Fruit fly (Drosophila melanogaster) whole organism, embryonic: ENCODE results near the gene Vm26Ac.

Source experiments
- Atf-2 ChIP-seq: fragments of 200-800 bp; sonication (Bioruptor generic); optimal IDR thresholded peaks from 2 replicates; lab custom pipeline; 2016; ENCODE audit warnings: missing biosample characterization, missing genetic modification characterization
- CG10209 ChIP-seq: fragments of 200-800 bp; sonication (Bioruptor generic); optimal IDR thresholded peaks from 3 replicates; lab custom pipeline; 2017; ENCODE audit warnings: missing biosample characterization, mild to moderate bottlenecking, missing genetic modification characterization, missing genetic modification reagents
- CG10366 ChIP-seq: fragments of 200-800 bp; sonication (Bioruptor generic); IDR thresholded peaks from 2 replicates; pipeline ENCODE4 v1.3.6; 2022; ENCODE audit warnings: missing biosample characterization, missing genetic modification characterization
- CG11398 ChIP-seq: fragments of 200-800 bp; sonication (Bioruptor generic); optimal IDR thresholded peaks from 2 replicates; lab custom pipeline; 2016; ENCODE audit warnings: missing biosample characterization, missing genetic modification characterization
- CG12104 ChIP-seq: fragments of 200-800 bp; sonication (Bioruptor generic); optimal IDR thresholded peaks from 3 replicates; lab custom pipeline; 2016; ENCODE audit warnings: missing biosample characterization, missing genetic modification characterization
- CG12299 ChIP-seq: fragments of 200-800 bp; sonication (Bioruptor generic); optimal IDR thresholded peaks from 2 replicates; lab custom pipeline; 2018; ENCODE audit warnings: missing biosample characterization, mild to moderate bottlenecking, missing genetic modification characterization
- CG12769 ChIP-seq: fragments of 200-800 bp; sonication (Bioruptor generic); optimal IDR thresholded peaks from 2 replicates; lab custom pipeline; 2019; ENCODE audit warnings: missing biosample characterization, mild to moderate bottlenecking, missing genetic modification characterization, moderate library complexity
- CG14014 ChIP-seq: fragments of 200-800 bp; sonication (Bioruptor generic); IDR thresholded peaks from 2 replicates; pipeline ENCODE4 v1.3.6; 2022; ENCODE audit warnings: missing biosample characterization, missing genetic modification characterization
- CG1602 ChIP-seq: fragments of 200-800 bp; sonication (Bioruptor generic); optimal IDR thresholded peaks from 3 replicates; lab custom pipeline; 2016; ENCODE audit warnings: missing biosample characterization, missing genetic modification characterization
- CG17361 ChIP-seq: fragments of 200-800 bp; sonication (Bioruptor generic); IDR thresholded peaks from 3 replicates; pipeline ENCODE4 v1.3.6; 2022; ENCODE audit warnings: missing biosample characterization, missing genetic modification characterization
- CG18011 ChIP-seq: fragments of 200-800 bp; sonication (Bioruptor generic); optimal IDR thresholded peaks from 2 replicates; lab custom pipeline; 2017; ENCODE audit warnings: missing biosample characterization, missing genetic modification characterization, mild to moderate bottlenecking, moderate library complexity, missing genotype
- CG2712 ChIP-seq: fragments of 200-800 bp; optimal IDR thresholded peaks from 3 replicates; lab custom pipeline; 2019; ENCODE audit warnings: missing biosample characterization, mild to moderate bottlenecking, missing genetic modification characterization, moderate library complexity
- CG2889 ChIP-seq: fragments of 200-800 bp; sonication (Bioruptor generic); IDR thresholded peaks from 3 replicates; pipeline ENCODE4 v1.3.6; 2022; ENCODE audit warnings: missing biosample characterization, missing genetic modification characterization
- CG34376 ChIP-seq: fragments of 200-800 bp; sonication (Bioruptor generic); optimal IDR thresholded peaks from 2 replicates; lab custom pipeline; 2018; ENCODE audit warnings: missing biosample characterization, mild to moderate bottlenecking, missing genetic modification characterization
- CG3847 ChIP-seq: fragments of 200-800 bp; sonication (Bioruptor generic); IDR thresholded peaks from 2 replicates; pipeline ENCODE4 v1.3.6; 2022; ENCODE audit warnings: missing biosample characterization, missing genetic modification characterization
- CG4360 ChIP-seq: fragments of 200-800 bp; sonication (Bioruptor generic); IDR thresholded peaks from 2 replicates; pipeline ENCODE4 v1.3.6; 2022; ENCODE audit warnings: missing biosample characterization, missing genetic modification characterization
- CG6175 ChIP-seq: fragments of 200-800 bp; sonication (Bioruptor generic); IDR thresholded peaks from 3 replicates; pipeline ENCODE4 v1.3.6; 2022; ENCODE audit warnings: missing biosample characterization, missing genetic modification characterization
- CG8924 ChIP-seq: fragments of 200-800 bp; optimal IDR thresholded peaks from 3 replicates; lab custom pipeline; 2019; ENCODE audit warnings: missing biosample characterization, mild to moderate bottlenecking, missing genetic modification characterization, moderate library complexity
- CG9437 ChIP-seq: fragments of 200-800 bp; sonication (Bioruptor generic); optimal IDR thresholded peaks from 2 replicates; lab custom pipeline; 2018; ENCODE audit warnings: missing biosample characterization, mild to moderate bottlenecking, missing genetic modification characterization
- CG9817 ChIP-seq: fragments of 200-800 bp; sonication (Bioruptor generic); optimal IDR thresholded peaks from 2 replicates; lab custom pipeline; 2018; ENCODE audit warnings: missing biosample characterization, mild to moderate bottlenecking, missing genetic modification characterization, moderate library complexity
- D19A ChIP-seq: fragments of 200-800 bp; optimal IDR thresholded peaks from 3 replicates; lab custom pipeline; 2019; ENCODE audit warnings: missing biosample characterization, mild to moderate bottlenecking, missing genetic modification characterization, moderate library complexity
- Dbx ChIP-seq: fragments of 200-800 bp; sonication (Bioruptor generic); IDR thresholded peaks from 3 replicates; pipeline ENCODE4 v1.3.6; 2022; ENCODE audit warnings: missing biosample characterization, missing genetic modification characterization
- Dip3 ChIP-seq: fragments of 200-800 bp; sonication (Bioruptor generic); optimal IDR thresholded peaks from 3 replicates; lab custom pipeline; 2016; ENCODE audit warnings: missing biosample characterization, missing genetic modification characterization
- Doc3 ChIP-seq: fragments of 200-800 bp; sonication (Bioruptor generic); IDR thresholded peaks from 3 replicates; pipeline ENCODE4 v1.3.6; 2022; ENCODE audit warnings: missing biosample characterization, missing genetic modification characterization; ENCODE audit not compliant: partially characterized antibody
- HLHmδ ChIP-seq: fragments of 200-800 bp; sonication (Bioruptor generic); optimal IDR thresholded peaks from 2 replicates; lab custom pipeline; 2018; ENCODE audit warnings: missing biosample characterization, mild to moderate bottlenecking, missing genetic modification characterization, moderate library complexity
- Hmr ChIP-seq: fragments of 200-800 bp; sonication (Bioruptor generic); optimal IDR thresholded peaks from 3 replicates; lab custom pipeline; 2017; ENCODE audit warnings: mild to moderate bottlenecking, missing biosample characterization, missing genetic modification reagents, missing genetic modification characterization
- Med ChIP-seq: fragments of 200-800 bp; sonication (Bioruptor generic); peaks from one replicate; lab custom pipeline; 2016; ENCODE audit warnings: missing biosample characterization, missing genetic modification characterization, mild to moderate bottlenecking, inconsistent platforms, moderate library complexity
- Opbp ChIP-seq: fragments of 200-800 bp; sonication (Bioruptor generic); IDR thresholded peaks from 3 replicates; pipeline ENCODE4 v1.3.6; 2022; ENCODE audit warnings: missing biosample characterization, missing genetic modification characterization; ENCODE audit not compliant: partially characterized antibody
- Pdp1 ChIP-seq, 2 experiments: fragments of 200-800 bp; sonication (Bioruptor generic); optimal IDR thresholded peaks; 3 replicates each; lab custom pipeline; 2016; ENCODE audit warnings: missing biosample characterization in 2 of 2, missing genetic modification characterization in 2 of 2, mild to moderate bottlenecking in 1 of 2, moderate library complexity in 1 of 2
- Ravus ChIP-seq: fragments of 200-800 bp; sonication (Bioruptor generic); IDR thresholded peaks from 2 replicates; pipeline ENCODE4 v1.3.6; 2022; ENCODE audit warnings: missing biosample characterization, missing genetic modification characterization
- Usf ChIP-seq: fragments of 200-800 bp; sonication (Bioruptor generic); optimal IDR thresholded peaks from 2 replicates; lab custom pipeline; 2017; ENCODE audit warnings: missing genotype, missing biosample characterization, missing genetic modification characterization
- bowl ChIP-seq: fragments of 200-800 bp; sonication (Bioruptor generic); IDR thresholded peaks from 2 replicates; pipeline ENCODE4 v1.3.6; 2022; ENCODE audit warnings: missing biosample characterization, missing genetic modification characterization
- ci ChIP-seq: fragments of 200-800 bp; sonication (Bioruptor generic); IDR thresholded peaks from 3 replicates; pipeline ENCODE4 v1.3.6; 2022; ENCODE audit warnings: missing biosample characterization, missing genetic modification characterization
- emc ChIP-seq: fragments of 200-800 bp; sonication (Bioruptor generic); optimal IDR thresholded peaks from 2 replicates; lab custom pipeline; 2016; ENCODE audit warnings: missing biosample characterization, missing genetic modification characterization
- fd96Cb ChIP-seq: fragments of 200-800 bp; sonication (Bioruptor generic); optimal IDR thresholded peaks from 2 replicates; lab custom pipeline; 2018; ENCODE audit warnings: missing biosample characterization, mild to moderate bottlenecking, missing genetic modification characterization, moderate library complexity
- gem ChIP-seq: fragments of 200-800 bp; sonication (Bioruptor generic); optimal IDR thresholded peaks from 2 replicates; lab custom pipeline; 2019; ENCODE audit warnings: missing biosample characterization, mild to moderate bottlenecking, missing genetic modification characterization, moderate library complexity
- grau ChIP-seq: fragments of 200-800 bp; optimal IDR thresholded peaks from 3 replicates; lab custom pipeline; 2019; ENCODE audit warnings: missing biosample characterization, mild to moderate bottlenecking, missing genetic modification characterization, moderate library complexity
- jumu ChIP-seq: fragments of 200-800 bp; sonication (Bioruptor generic); optimal IDR thresholded peaks from 3 replicates; lab custom pipeline; 2016; ENCODE audit warnings: missing biosample characterization, missing genetic modification characterization
- lmd ChIP-seq: fragments of 200-800 bp; sonication (Bioruptor generic); IDR thresholded peaks from 2 replicates; pipeline ENCODE4 v1.3.6; 2022; ENCODE audit warnings: missing biosample characterization, missing genetic modification characterization
- maf-S ChIP-seq: fragments of 200-800 bp; sonication (Bioruptor generic); optimal IDR thresholded peaks from 2 replicates; lab custom pipeline; 2016; ENCODE audit warnings: missing biosample characterization, missing genetic modification characterization
- nau ChIP-seq: fragments of 200-800 bp; sonication (Bioruptor generic); optimal IDR thresholded peaks from 3 replicates; lab custom pipeline; 2017; ENCODE audit warnings: missing biosample characterization, mild to moderate bottlenecking, missing genetic modification characterization, missing genetic modification reagents
- nerfin-1 ChIP-seq: fragments of 200-800 bp; sonication (Bioruptor generic); optimal IDR thresholded peaks from 3 replicates; lab custom pipeline; 2019; ENCODE audit warnings: missing biosample characterization, mild to moderate bottlenecking, missing genetic modification characterization, moderate library complexity
- nerfin-2 ChIP-seq: fragments of 200-800 bp; sonication (Bioruptor generic); IDR thresholded peaks from 2 replicates; pipeline ENCODE4 v1.3.6; 2022; ENCODE audit warnings: missing biosample characterization, missing genetic modification characterization; ENCODE audit not compliant: partially characterized antibody
- pnt ChIP-seq: fragments of 200-800 bp; sonication (Bioruptor generic); optimal IDR thresholded peaks from 3 replicates; lab custom pipeline; 2016; ENCODE audit warnings: missing biosample characterization, missing genetic modification characterization
- sens-2 ChIP-seq: fragments of 200-800 bp; sonication (Bioruptor generic); IDR thresholded peaks from 2 replicates; pipeline ENCODE4 v1.3.6; 2022; ENCODE audit warnings: missing biosample characterization, missing genetic modification characterization
- so ChIP-seq: fragments of 200-800 bp; sonication (Bioruptor generic); IDR thresholded peaks from 3 replicates; pipeline ENCODE4 v1.3.6; 2022; ENCODE audit warnings: missing biosample characterization, missing genetic modification characterization
- sr ChIP-seq: fragments of 200-800 bp; sonication (Bioruptor generic); IDR thresholded peaks from 3 replicates; pipeline ENCODE4 v1.3.6; 2022; ENCODE audit warnings: missing biosample characterization, missing genetic modification characterization
- ssp ChIP-seq: fragments of 200-800 bp; sonication (Bioruptor generic); IDR thresholded peaks from 2 replicates; pipeline ENCODE4 v1.3.6; 2022; ENCODE audit warnings: missing biosample characterization, missing genetic modification characterization
- wdn ChIP-seq: fragments of 200-800 bp; sonication (Bioruptor generic); IDR thresholded peaks from 2 replicates; pipeline ENCODE4 v1.3.6; 2022; ENCODE audit warnings: missing biosample characterization, missing genetic modification characterization
- wor ChIP-seq: fragments of 200-800 bp; sonication (Bioruptor generic); IDR thresholded peaks from 2 replicates; pipeline ENCODE4 v1.3.6; 2022; ENCODE audit warnings: missing biosample characterization, missing genetic modification characterization

Vm26Ac gene

DNA sequence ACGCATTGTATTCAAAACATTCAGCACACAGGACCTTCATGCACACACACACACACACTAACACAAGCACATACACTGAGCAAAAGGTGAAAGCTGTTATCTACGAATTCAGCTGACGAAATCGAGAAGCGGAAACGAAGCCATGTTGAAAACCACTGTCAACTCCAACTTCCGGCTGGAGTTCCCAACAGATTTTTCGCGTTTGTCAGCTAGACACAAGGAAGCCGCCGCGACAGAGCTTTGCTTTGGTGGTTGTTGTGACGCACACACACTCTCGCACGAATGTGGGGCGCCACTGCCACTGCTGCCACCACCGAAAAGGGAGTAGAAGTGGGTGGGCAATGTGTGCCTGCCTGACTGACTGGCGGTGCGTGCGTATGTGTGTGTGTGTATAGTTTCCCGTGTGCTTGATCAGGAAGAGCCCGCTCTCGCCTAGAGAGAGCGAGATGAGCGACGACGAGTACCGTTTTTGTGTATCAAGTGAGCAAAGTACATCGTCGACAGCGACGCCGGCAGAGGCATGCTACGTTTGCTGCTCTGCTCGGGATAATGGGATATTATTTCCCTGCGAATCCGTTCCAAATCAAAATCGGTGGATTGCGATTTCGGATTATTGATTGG is 39.3 kb upstream of the Vm26Ac start (continued):
- TF ChIP-seq Opbp (GFP tag; lab: Robert Waterston, UW) (no peak), ci (GFP tag; lab: Robert Waterston, UW) (peak; percentile 77; the same call in 2 of the 3 replicates), CG4360 (GFP tag; lab: Robert Waterston, UW) (peak; percentile 56; the same call in 1 of the 2 replicates), CG2889 (GFP tag; lab: Robert Waterston, UW) (no peak), CG12769 (no peak), CG9817 (no peak), Dip3 (GFP tag; lab: Kevin White, UChicago) (peak; percentile 14), Pdp1 (GFP tag; optimal IDR thresholded peaks at IDR 0.05; lab: Kevin White, UChicago) (no peak), CG9437 (peak; percentile 6), Hmr (GFP tag; lab: Kevin White, UChicago) (no peak), D19A (tag; lab: Kevin White, UChicago) (peak; percentile 34), gem (tag; lab: Kevin White, UChicago) (no peak), CG18011 (GFP tag; lab: Kevin White, UChicago) (no peak), CG1602 (GFP tag; lab: Kevin White, UChicago) (no peak), maf-S (GFP tag; lab: Kevin White, UChicago) (no peak), Doc3 (GFP tag; lab: Robert Waterston, UW) (no peak), Atf-2 (GFP tag; lab: Kevin White, UChicago) (no peak), lmd (no peak), CG11398 (GFP tag; lab: Kevin White, UChicago) (no peak), Med (peak; percentile 94), Dbx (GFP tag; lab: Robert Waterston, UW) (peak; percentile 32; the same call in 1 of the 3 replicates), CG17361 (GFP tag; lab: Robert Waterston, UW) (peak; percentile 30; the same call in 1 of the 3 replicates), CG3847 (GFP tag; lab: Robert Waterston, UW) (no peak), jumu (GFP tag; lab: Kevin White, UChicago) (no peak), grau (tag; lab: Kevin White, UChicago) (peak; percentile 34), HLHmδ (GFP tag; lab: Kevin White, UChicago) (peak; percentile 68), nerfin-2 (no peak), CG34376 (peak; percentile 82), Usf (GFP tag; lab: Kevin White, UChicago) (no peak), bowl (GFP tag; lab: Robert Waterston, UW) (no peak), CG6175 (GFP tag; lab: Robert Waterston, UW) (0 out of 3 replicates have a peak, but pooled peaks have one; percentile 37), CG8924 (tag; lab: Kevin White, UChicago) (peak; percentile 43), sens-2 (GFP tag; lab: Robert Waterston, UW) (no peak), CG2712 (tag; lab: Kevin White, UChicago) (peak; percentile 49), wor (GFP tag; lab: Robert Waterston, UW) (no peak), nau (no peak), CG12299 (tag; lab: Kevin White, UChicago) (peak; percentile 65), wdn (GFP tag; lab: Robert Waterston, UW) (no peak), emc (no peak), CG12104 (GFP tag; lab: Kevin White, UChicago) (no peak), so (GFP tag; lab: Robert Waterston, UW) (no peak), fd96Cb (tag; lab: Kevin White, UChicago) (peak; percentile 10), ssp (no peak), Ravus (no peak), CG10209 (GFP tag; lab: Kevin White, UChicago) (peak; percentile 24), pnt (GFP tag; lab: Kevin White, UChicago) (no peak), CG10366 (GFP tag; lab: Robert Waterston, UW) (no peak), sr (GFP tag; lab: Robert Waterston, UW) (0 out of 3 replicates have a peak, but pooled peaks have one; percentile 4), CG14014 (no peak), nerfin-1 (tag; lab: Kevin White, UChicago) (peak; percentile 72)
